Fruit fly (Drosophila melanogaster) whole organism: ENCODE measurements around the gene CG10086.

Source experiments
- EcR ChIP-seq, 2 experiments: fragments of >200 bp; optimal IDR thresholded peaks; 2 replicates each; lab custom pipeline; 2017; ENCODE audit warnings: missing biosample characterization in 2 of 2, missing genetic modification characterization in 2 of 2, missing genetic modification reagents in 2 of 2
- pan ChIP-seq: fragments of >200 bp; optimal IDR thresholded peaks from 2 replicates; lab custom pipeline; 2017
- psq ChIP-seq: fragments of >200 bp; optimal IDR thresholded peaks from 2 replicates; lab custom pipeline; 2017

DNA sequence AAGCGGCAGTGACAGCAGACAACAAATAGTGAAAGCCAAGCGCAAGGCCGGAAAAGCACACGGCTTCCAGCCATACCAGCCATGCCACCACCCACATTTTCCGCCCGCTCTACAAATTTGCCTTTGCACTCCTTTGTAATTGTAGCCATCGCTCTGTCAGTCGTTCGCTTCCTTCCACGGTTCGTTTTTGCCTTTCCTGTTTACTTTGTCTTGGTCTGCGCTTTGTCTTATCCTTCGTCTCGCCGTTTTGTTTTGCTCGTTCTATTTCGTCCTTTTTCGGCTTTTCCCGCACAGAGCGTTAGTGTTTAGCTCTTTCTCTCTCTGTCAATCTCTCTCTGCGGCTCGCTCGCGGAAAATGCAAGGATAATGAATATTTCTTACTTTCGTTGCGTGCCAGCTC is 23.1 kb downstream of the CG10086 start:
- TF ChIP-seq pan (lab: Kevin White, UChicago) = no peak
- TF ChIP-seq psq (lab: Kevin White, UChicago) = no peak
- TF ChIP-seq EcR (GFP tag; optimal IDR thresholded peaks at IDR 0.05; lab: Kevin White, UChicago) = no peak
